Fruit fly (Drosophila melanogaster): ENCODE measurements around the gene Mkp.

DNA sequence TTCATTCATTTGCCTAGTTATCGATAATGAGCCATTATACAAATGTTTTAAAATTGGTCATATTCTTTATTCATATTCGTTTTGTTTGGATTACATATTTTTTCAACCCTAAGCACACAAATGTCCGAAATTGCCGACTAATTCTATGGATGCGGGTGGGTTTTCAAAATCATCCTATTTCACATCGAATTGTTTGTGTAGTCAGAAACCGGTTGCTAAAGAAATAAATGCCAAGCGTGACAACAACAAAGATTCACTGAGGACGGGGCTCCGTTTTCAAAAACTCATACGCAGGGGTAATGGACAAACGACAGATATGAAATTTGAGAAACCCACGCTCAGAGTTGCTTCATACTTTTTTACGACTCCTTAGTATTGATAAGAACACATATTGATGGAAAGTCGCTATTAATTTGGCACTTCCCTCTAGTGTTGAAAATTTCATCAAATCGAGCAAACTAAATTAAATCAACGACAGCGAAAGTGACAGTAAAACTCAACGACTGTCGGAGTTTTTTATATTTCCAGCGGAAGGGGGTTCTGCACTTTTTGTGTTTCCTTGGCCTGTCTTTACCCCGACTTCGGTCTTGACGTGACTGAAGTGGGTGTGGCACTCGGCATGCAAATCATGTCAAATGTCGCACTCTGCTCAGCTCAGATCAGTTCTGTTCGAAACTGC is 24.8 kb downstream of the Mkp start:
- TF ChIP-seq ss (GFP tag; optimal IDR thresholded peaks at IDR 0.05) (peak in 1 of 2 experiments; percentile 17), CG9139 (GFP tag; optimal IDR thresholded peaks at IDR 0.05) (no peak), net (GFP tag; optimal IDR thresholded peaks at IDR 0.05) (no peak), Lpt (GFP tag; optimal IDR thresholded peaks at IDR 0.05) (no peak), Gug (GFP tag; IDR thresholded peaks at IDR 0.05) (no peak)
